Fruit fly (Drosophila melanogaster) whole organism, adult: ENCODE measurements around the gene homer.

ENCODE experiments used
- CG12768 ChIP-seq: fragments of 200-800 bp; sonication (Bioruptor generic); optimal IDR thresholded peaks from 2 replicates; lab custom pipeline; 2017; ENCODE audit warnings: missing biosample characterization, missing genetic modification characterization, mild to moderate bottlenecking, moderate library complexity, missing genetic modification reagents
- CG14711 ChIP-seq: fragments of 200-800 bp; sonication (Bioruptor generic); optimal IDR thresholded peaks from 2 replicates; lab custom pipeline; 2018; ENCODE audit warnings: missing biosample characterization, mild to moderate bottlenecking, missing genetic modification characterization, moderate library complexity
- CG33017 ChIP-seq: fragments of 200-800 bp; sonication (Bioruptor generic); optimal IDR thresholded peaks from 2 replicates; lab custom pipeline; 2018; ENCODE audit warnings: missing biosample characterization, mild to moderate bottlenecking, missing genetic modification characterization, moderate library complexity
- CG7045 ChIP-seq: fragments of 200-800 bp; sonication (Bioruptor generic); optimal IDR thresholded peaks from 2 replicates; lab custom pipeline; 2017; ENCODE audit warnings: missing biosample characterization, mild to moderate bottlenecking, missing genetic modification characterization
- CG7101 ChIP-seq: fragments of 200-800 bp; sonication (Bioruptor generic); optimal IDR thresholded peaks from 2 replicates; lab custom pipeline; 2018; ENCODE audit warnings: missing biosample characterization, mild to moderate bottlenecking, missing genetic modification characterization, moderate library complexity
- cic ChIP-seq: fragments of 200-800 bp; sonication (Bioruptor generic); optimal IDR thresholded peaks from 2 replicates; lab custom pipeline; 2017; ENCODE audit warnings: missing biosample characterization, mild to moderate bottlenecking, missing genetic modification characterization, moderate library complexity
- cnc ChIP-seq, 2 experiments: fragments of >200 bp; optimal IDR thresholded peaks; 2 replicates each; lab custom pipeline; 2017
- ovo ChIP-seq: fragments of 200-800 bp; sonication (Bioruptor generic); optimal IDR thresholded peaks from 2 replicates; lab custom pipeline; 2016; ENCODE audit warnings: missing biosample characterization, missing genetic modification characterization
- pad ChIP-seq: fragments of 200-800 bp; sonication (Bioruptor generic); optimal IDR thresholded peaks from 3 replicates; lab custom pipeline; 2017; ENCODE audit warnings: missing biosample characterization, missing genetic modification characterization, mild to moderate bottlenecking, moderate library complexity, missing genetic modification reagents
- tj ChIP-seq: fragments of 200-800 bp; sonication (Bioruptor generic); optimal IDR thresholded peaks from 3 replicates; lab custom pipeline; 2017; ENCODE audit warnings: missing biosample characterization, mild to moderate bottlenecking, missing genetic modification characterization, moderate library complexity

dm6 chr2L:6741980-6742591 is 18.9 kb upstream of the homer start, which contains the start of gene meng:
- no peak for TF ChIP-seq CG33017
- TF ChIP-seq CG7101 (tag; lab: Kevin White, UChicago): no peak
- TF ChIP-seq tj (GFP tag; lab: Kevin White, UChicago): no peak
- TF ChIP-seq cnc (optimal IDR thresholded peaks at IDR 0.05; lab: Kevin White, UChicago): no peak
- no peak for TF ChIP-seq CG14711
- no peak for TF ChIP-seq cic
- TF ChIP-seq CG7045 (GFP tag; lab: Kevin White, UChicago): no peak
- TF ChIP-seq ovo (GFP tag; lab: Kevin White, UChicago): no peak
- TF ChIP-seq CG12768: no peak
- no peak for TF ChIP-seq pad (GFP tag; lab: Kevin White, UChicago)
